Fruit fly (Drosophila melanogaster) whole organism, embryonic: ENCODE measurements around the gene Lcp65Ag3.

Experiments
- Asciz ChIP-seq: fragments of 200-800 bp; sonication (Bioruptor generic); optimal IDR thresholded peaks from 2 replicates; lab custom pipeline; 2017; ENCODE audit warnings: missing biosample characterization, mild to moderate bottlenecking, missing genetic modification characterization, missing genetic modification reagents
- CG17829 ChIP-seq: fragments of 200-800 bp; optimal IDR thresholded peaks from 2 replicates; lab custom pipeline; 2019; ENCODE audit warnings: missing biosample characterization, mild to moderate bottlenecking, missing genetic modification characterization, moderate library complexity
- CG3407 ChIP-seq: fragments of 200-800 bp; sonication (Bioruptor generic); optimal IDR thresholded peaks from 2 replicates; lab custom pipeline; 2018; ENCODE audit warnings: missing biosample characterization, mild to moderate bottlenecking, missing genetic modification characterization
- CG3847 ChIP-seq: fragments of 200-800 bp; sonication (Bioruptor generic); IDR thresholded peaks from 2 replicates; pipeline ENCODE4 v1.3.6; 2022; ENCODE audit warnings: missing biosample characterization, missing genetic modification characterization
- CG8478 ChIP-seq: fragments of >200 bp; optimal IDR thresholded peaks from 2 replicates; lab custom pipeline; 2018
- CG8924 ChIP-seq: fragments of 200-800 bp; optimal IDR thresholded peaks from 3 replicates; lab custom pipeline; 2019; ENCODE audit warnings: missing biosample characterization, mild to moderate bottlenecking, missing genetic modification characterization, moderate library complexity
- Hmx ChIP-seq: fragments of 200-800 bp; sonication (Bioruptor generic); optimal IDR thresholded peaks from 2 replicates; lab custom pipeline; 2016; ENCODE audit warnings: missing biosample characterization, missing genetic modification characterization
- Meics ChIP-seq: fragments of 200-800 bp; sonication (Bioruptor generic); optimal IDR thresholded peaks from 2 replicates; lab custom pipeline; 2017; ENCODE audit warnings: missing biosample characterization, mild to moderate bottlenecking, missing genetic modification characterization
- Xbp1 ChIP-seq: fragments of 200-800 bp; sonication (Bioruptor generic); optimal IDR thresholded peaks from 3 replicates; lab custom pipeline; 2016; ENCODE audit warnings: missing biosample characterization, mild to moderate bottlenecking, missing genetic modification characterization
- bcd ChIP-seq: fragments of 200-800 bp; sonication (Bioruptor generic); optimal IDR thresholded peaks from 2 replicates; lab custom pipeline; 2017; ENCODE audit warnings: missing biosample characterization, mild to moderate bottlenecking, missing genetic modification characterization
- crp ChIP-seq, 2 experiments: fragments of 200-800 bp; sonication (Bioruptor generic); optimal IDR thresholded peaks; 2 replicates in 1 of 2; 3 replicates in 1 of 2; lab custom pipeline; 2017; ENCODE audit warnings: missing biosample characterization in 2 of 2, missing genetic modification characterization in 2 of 2, mild to moderate bottlenecking in 1 of 2, moderate library complexity in 1 of 2
- ken ChIP-seq: fragments of 200-800 bp; sonication (Bioruptor generic); IDR thresholded peaks from 3 replicates; pipeline ENCODE4 v1.3.6; 2022; ENCODE audit warnings: missing biosample characterization, missing genetic modification characterization
- tin ChIP-seq: fragments of 200-800 bp; sonication (Bioruptor generic); optimal IDR thresholded peaks from 3 replicates; lab custom pipeline; 2016; ENCODE audit warnings: missing biosample characterization, missing genetic modification characterization

dm6 chr3L:6158530-6158929 lies 27.7 kb upstream of the Lcp65Ag3 start, which contains the start of gene Cpr65Ay:
- TF ChIP-seq Xbp1 (GFP tag; lab: Kevin White, UChicago), result no peak
- no peak for TF ChIP-seq Asciz (GFP tag; lab: Kevin White, UChicago)
- TF ChIP-seq Hmx (GFP tag; lab: Kevin White, UChicago), result no peak
- TF ChIP-seq CG17829 (tag; lab: Kevin White, UChicago), result no peak
- TF ChIP-seq bcd (GFP tag; lab: Kevin White, UChicago), result no peak
- TF ChIP-seq CG3847 (GFP tag; lab: Robert Waterston, UW), result no peak
- TF ChIP-seq Meics (GFP tag; lab: Kevin White, UChicago), result no peak
- no peak for TF ChIP-seq ken (GFP tag; lab: Robert Waterston, UW)
- no peak for TF ChIP-seq CG3407 (GFP tag; lab: Kevin White, UChicago)
- TF ChIP-seq CG8478 (lab: Kevin White, UChicago), result no peak
- no peak for TF ChIP-seq CG8924 (tag; lab: Kevin White, UChicago)
- TF ChIP-seq tin (GFP tag; lab: Kevin White, UChicago), result no peak
- no peak for TF ChIP-seq crp (GFP tag; optimal IDR thresholded peaks at IDR 0.05; lab: Kevin White, UChicago)
